Fruit fly (Drosophila melanogaster) whole organism, prepupa: Measurements from ENCODE around the gene Pdfr.

Source experiments
- Blimp-1 ChIP-seq: fragments of 200-800 bp; sonication (Bioruptor generic); optimal IDR thresholded peaks from 3 replicates; lab custom pipeline; 2017; ENCODE audit warnings: missing biosample characterization, missing genetic modification characterization, mild to moderate bottlenecking, moderate library complexity, missing genetic modification reagents
- CG10631 ChIP-seq: fragments of 200-800 bp; sonication (Bioruptor generic); optimal IDR thresholded peaks from 2 replicates; lab custom pipeline; 2016; ENCODE audit warnings: missing biosample characterization, missing genetic modification characterization
- CG11294 ChIP-seq: fragments of 200-800 bp; sonication (Bioruptor generic); IDR thresholded peaks from 2 replicates; pipeline ENCODE4 v1.3.6; 2022; ENCODE audit warnings: missing biosample characterization, missing genetic modification characterization
- CG11762 ChIP-seq: fragments of 200-800 bp; sonication (Bioruptor generic); optimal IDR thresholded peaks from 3 replicates; lab custom pipeline; 2016; ENCODE audit warnings: missing biosample characterization, missing genetic modification characterization; ENCODE audit not compliant: insufficient read depth
- CG11902 ChIP-seq: fragments of 200-800 bp; sonication (Bioruptor generic); optimal IDR thresholded peaks from 3 replicates; lab custom pipeline; 2016; ENCODE audit warnings: missing biosample characterization, missing genetic modification characterization
- CG15336 ChIP-seq: fragments of 200-800 bp; sonication (Bioruptor generic); IDR thresholded peaks from 2 replicates; pipeline ENCODE4 v1.3.6; 2022; ENCODE audit warnings: missing biosample characterization, missing genetic modification characterization
- CG1621 ChIP-seq: fragments of 200-800 bp; sonication (Bioruptor generic); optimal IDR thresholded peaks from 3 replicates; lab custom pipeline; 2018; ENCODE audit warnings: missing biosample characterization, mild to moderate bottlenecking, missing genetic modification characterization
- CG16779 ChIP-seq: fragments of 200-800 bp; sonication (Bioruptor generic); optimal IDR thresholded peaks from 3 replicates; lab custom pipeline; 2017; ENCODE audit warnings: missing biosample characterization, mild to moderate bottlenecking, missing genetic modification characterization
- CG31627 ChIP-seq: fragments of 200-800 bp; sonication (Bioruptor generic); optimal IDR thresholded peaks from 3 replicates; lab custom pipeline; 2016; ENCODE audit warnings: missing biosample characterization, missing genetic modification characterization
- CG4318 ChIP-seq: fragments of 200-800 bp; sonication (Bioruptor generic); optimal IDR thresholded peaks from 3 replicates; lab custom pipeline; 2017; ENCODE audit warnings: missing biosample characterization, mild to moderate bottlenecking, missing genetic modification characterization
- CG6163 ChIP-seq: fragments of 200-800 bp; sonication (Bioruptor generic); IDR thresholded peaks from 3 replicates; pipeline ENCODE4 v1.3.6; 2022; ENCODE audit warnings: missing biosample characterization, missing genetic modification characterization
- CG6276 ChIP-seq: fragments of 200-800 bp; sonication (Bioruptor generic); optimal IDR thresholded peaks from 2 replicates; lab custom pipeline; 2017; ENCODE audit warnings: missing biosample characterization, mild to moderate bottlenecking, missing genetic modification characterization
- CG6808 ChIP-seq: fragments of 200-800 bp; sonication (Bioruptor generic); optimal IDR thresholded peaks from 3 replicates; lab custom pipeline; 2017; ENCODE audit warnings: missing biosample characterization, missing genetic modification characterization, mild to moderate bottlenecking, moderate library complexity, missing genetic modification reagents
- CG6854 ChIP-seq: fragments of 200-800 bp; sonication (Bioruptor generic); optimal IDR thresholded peaks from 2 replicates; lab custom pipeline; 2017; ENCODE audit warnings: missing biosample characterization, mild to moderate bottlenecking, missing genetic modification characterization
- CG8119 ChIP-seq: fragments of 200-800 bp; sonication (Bioruptor generic); IDR thresholded peaks from 3 replicates; pipeline ENCODE4 v1.3.6; 2022; ENCODE audit warnings: missing biosample characterization, missing genetic modification characterization
- CG8319 ChIP-seq: fragments of 200-800 bp; sonication (Bioruptor generic); optimal IDR thresholded peaks from 3 replicates; lab custom pipeline; 2016; ENCODE audit warnings: missing biosample characterization, missing genetic modification characterization
- CG8632 ChIP-seq: fragments of 200-800 bp; sonication (Bioruptor generic); optimal IDR thresholded peaks from 3 replicates; lab custom pipeline; 2016; ENCODE audit warnings: missing biosample characterization, missing genetic modification characterization
- CG9139 ChIP-seq: fragments of 200-800 bp; sonication (Bioruptor generic); optimal IDR thresholded peaks from 3 replicates; lab custom pipeline; 2017; ENCODE audit warnings: missing biosample characterization, mild to moderate bottlenecking, missing genetic modification characterization
- Eip78C ChIP-seq: fragments of 200-800 bp; sonication (Bioruptor generic); peaks from one replicate; lab custom pipeline; 2016; ENCODE audit warnings: missing biosample characterization, missing genetic modification characterization
- Ets21C ChIP-seq: fragments of 200-800 bp; sonication (Bioruptor generic); optimal IDR thresholded peaks from 3 replicates; lab custom pipeline; 2016; ENCODE audit warnings: missing biosample characterization, missing genetic modification characterization
- Ets96B ChIP-seq: fragments of 200-800 bp; optimal IDR thresholded peaks from 2 replicates; lab custom pipeline; 2019; ENCODE audit warnings: missing biosample characterization, mild to moderate bottlenecking, missing genetic modification characterization, moderate library complexity
- Gug ChIP-seq: fragments of 200-800 bp; sonication (Bioruptor generic); IDR thresholded peaks from 2 replicates; pipeline ENCODE4 v1.3.6; 2022; ENCODE audit warnings: missing biosample characterization, missing genetic modification characterization
- Hr38 ChIP-seq: sonication (Bioruptor generic); optimal IDR thresholded peaks from 2 replicates; lab custom pipeline; 2016; ENCODE audit warnings: missing biosample characterization, missing genetic modification characterization
- Hr4 ChIP-seq: fragments of 200-800 bp; sonication (Bioruptor generic); optimal IDR thresholded peaks from 3 replicates; lab custom pipeline; 2016; ENCODE audit warnings: missing biosample characterization, missing genetic modification characterization
- Lpt ChIP-seq: fragments of 200-800 bp; sonication (Bioruptor generic); optimal IDR thresholded peaks from 3 replicates; lab custom pipeline; 2016; ENCODE audit warnings: missing biosample characterization, missing genetic modification characterization
- Met ChIP-seq: fragments of 200-800 bp; sonication (Bioruptor generic); optimal IDR thresholded peaks from 3 replicates; lab custom pipeline; 2016; ENCODE audit warnings: missing biosample characterization, missing genetic modification characterization
- OdsH ChIP-seq: fragments of 200-800 bp; sonication (Bioruptor generic); optimal IDR thresholded peaks from 3 replicates; lab custom pipeline; 2016; ENCODE audit warnings: missing biosample characterization, missing genetic modification characterization
- Smox ChIP-seq: fragments of 200-800 bp; sonication (Bioruptor generic); optimal IDR thresholded peaks from 3 replicates; lab custom pipeline; 2016; ENCODE audit warnings: missing biosample characterization, missing genetic modification characterization
- Sox102F ChIP-seq: fragments of 200-800 bp; sonication (Bioruptor generic); optimal IDR thresholded peaks from 2 replicates; lab custom pipeline; 2016; ENCODE audit warnings: missing biosample characterization, mild to moderate bottlenecking, missing genetic modification characterization
- Sox15 ChIP-seq: fragments of 200-800 bp; sonication (Bioruptor generic); optimal IDR thresholded peaks from 3 replicates; lab custom pipeline; 2016; ENCODE audit warnings: missing biosample characterization, missing genetic modification characterization
- achi ChIP-seq: fragments of 200-800 bp; sonication (Bioruptor generic); optimal IDR thresholded peaks from 3 replicates; lab custom pipeline; 2016; ENCODE audit warnings: missing biosample characterization, missing genetic modification characterization
- acj6 ChIP-seq: fragments of 200-800 bp; sonication (Bioruptor generic); optimal IDR thresholded peaks from 3 replicates; lab custom pipeline; 2016; ENCODE audit warnings: missing biosample characterization, missing genetic modification characterization
- cyc ChIP-seq: fragments of 200-800 bp; sonication (Bioruptor generic); optimal IDR thresholded peaks from 3 replicates; lab custom pipeline; 2016; ENCODE audit warnings: missing biosample characterization, missing genetic modification characterization
- dsx ChIP-seq: fragments of 200-800 bp; optimal IDR thresholded peaks from 3 replicates; lab custom pipeline; 2019; ENCODE audit warnings: missing biosample characterization, mild to moderate bottlenecking, missing genetic modification characterization, moderate library complexity; ENCODE audit not compliant: poor library complexity, severe bottlenecking
- eg ChIP-seq: fragments of 200-800 bp; sonication (Bioruptor generic); IDR thresholded peaks from 3 replicates; pipeline ENCODE4 v1.3.6; 2022; ENCODE audit warnings: missing biosample characterization, missing genetic modification characterization
- esn ChIP-seq: fragments of 200-800 bp; sonication (Bioruptor generic); optimal IDR thresholded peaks from 2 replicates; lab custom pipeline; 2016; ENCODE audit warnings: missing biosample characterization, mild to moderate bottlenecking, missing genetic modification characterization, moderate library complexity
- fd85E ChIP-seq: fragments of 200-800 bp; sonication (Bioruptor generic); optimal IDR thresholded peaks from 3 replicates; lab custom pipeline; 2016; ENCODE audit warnings: missing biosample characterization, missing genetic modification characterization
- fkh ChIP-seq: fragments of 200-800 bp; sonication (Bioruptor generic); optimal IDR thresholded peaks from 3 replicates; lab custom pipeline; 2017; ENCODE audit warnings: missing biosample characterization, mild to moderate bottlenecking, missing genetic modification characterization, moderate library complexity
- net ChIP-seq: fragments of 200-800 bp; sonication (Bioruptor generic); optimal IDR thresholded peaks from 3 replicates; lab custom pipeline; 2016; ENCODE audit warnings: missing biosample characterization, missing genetic modification characterization
- pdm3 ChIP-seq: fragments of 200-800 bp; sonication (Bioruptor generic); optimal IDR thresholded peaks from 3 replicates; lab custom pipeline; 2016; ENCODE audit warnings: missing biosample characterization, missing genetic modification characterization
- spab ChIP-seq: fragments of 200-800 bp; sonication (Bioruptor generic); optimal IDR thresholded peaks from 2 replicates; lab custom pipeline; 2017; ENCODE audit warnings: missing biosample characterization, mild to moderate bottlenecking, missing genetic modification characterization, missing genetic modification reagents
- ss ChIP-seq, 2 experiments: fragments of 200-800 bp; sonication (Bioruptor generic); optimal IDR thresholded peaks; 2 replicates in 1 of 2; 3 replicates in 1 of 2; lab custom pipeline; 2017 to 2018; ENCODE audit warnings: mild to moderate bottlenecking in 2 of 2, missing biosample characterization in 2 of 2, missing genetic modification characterization in 2 of 2, moderate library complexity in 1 of 2
- svp ChIP-seq: fragments of 200-800 bp; sonication (Bioruptor generic); peaks from one replicate; lab custom pipeline; 2016; ENCODE audit warnings: missing biosample characterization, missing genetic modification characterization
- topi ChIP-seq: fragments of 200-800 bp; sonication (Bioruptor generic); optimal IDR thresholded peaks from 3 replicates; lab custom pipeline; 2016; ENCODE audit warnings: missing biosample characterization, missing genetic modification characterization
- vri ChIP-seq: fragments of 200-800 bp; sonication (Bioruptor generic); optimal IDR thresholded peaks from 3 replicates; lab custom pipeline; 2016; ENCODE audit warnings: missing biosample characterization, mild to moderate bottlenecking, missing genetic modification characterization

Pdfr gene

dm6 chrX:2533843-2534473, 18.0 kb upstream of the Pdfr start (continued):
- peak; percentile 17 for TF ChIP-seq CG11762 (GFP tag; lab: Kevin White, UChicago)
- peak; percentile 84 for TF ChIP-seq Eip78C (GFP tag; lab: Kevin White, UChicago)
- peak; percentile 23 for TF ChIP-seq topi (GFP tag; lab: Kevin White, UChicago)
- TF ChIP-seq Ets21C = peak; percentile 3
- TF ChIP-seq CG8119 (GFP tag; lab: Robert Waterston, UW) = peak; percentile 81
- TF ChIP-seq CG8319 (GFP tag; lab: Kevin White, UChicago) = peak; percentile 18
- TF ChIP-seq Ets96B = peak; percentile 54
- TF ChIP-seq CG6854 (GFP tag; lab: Kevin White, UChicago) = no peak
- peak; percentile 53 to 71 for TF ChIP-seq ss (GFP tag; optimal IDR thresholded peaks at IDR 0.05; lab: Kevin White, UChicago)
- peak; percentile 83 for TF ChIP-seq Gug (GFP tag; lab: Robert Waterston, UW)
- TF ChIP-seq achi = peak; percentile 65
- TF ChIP-seq fd85E (GFP tag; lab: Kevin White, UChicago) = no peak
- TF ChIP-seq CG11294 = peak; percentile 82
- TF ChIP-seq Sox15 (GFP tag; lab: Kevin White, UChicago) = peak; percentile 4
- TF ChIP-seq fkh (GFP tag; lab: Kevin White, UChicago) = no peak
- peak; percentile 37 for TF ChIP-seq CG11902 (GFP tag; lab: Kevin White, UChicago)
- TF ChIP-seq CG6808 (GFP tag; lab: Kevin White, UChicago) = peak; percentile 48
- TF ChIP-seq eg (GFP tag; lab: Robert Waterston, UW) = peak; percentile 94
- TF ChIP-seq acj6 (GFP tag; lab: Kevin White, UChicago) = peak; percentile 51
- peak; percentile 57 for TF ChIP-seq spab
- TF ChIP-seq CG1621 (tag; lab: Kevin White, UChicago) = peak; percentile 55
- TF ChIP-seq CG16779 = no peak
- peak; percentile 81 for TF ChIP-seq Hr4
- TF ChIP-seq CG10631 (GFP tag; lab: Kevin White, UChicago) = peak; percentile 73
- TF ChIP-seq Hr38 = peak; percentile 56
- TF ChIP-seq CG9139 (GFP tag; lab: Kevin White, UChicago) = peak; percentile 17
- TF ChIP-seq cyc (GFP tag; lab: Kevin White, UChicago) = peak; percentile 46
- TF ChIP-seq, all 60 proteins: peak for 53

dm6 chrX:2534951-2535693, 16.9 kb upstream of the Pdfr start:
- TF ChIP-seq Gug (GFP tag; lab: Robert Waterston, UW) = no peak
- TF ChIP-seq ss (GFP tag; optimal IDR thresholded peaks at IDR 0.05; lab: Kevin White, UChicago) = no peak
- no peak for TF ChIP-seq Hr4
- TF ChIP-seq net (GFP tag; lab: Kevin White, UChicago) = no peak
- TF ChIP-seq fkh (GFP tag; lab: Kevin White, UChicago) = no peak
- TF ChIP-seq Eip78C (GFP tag; lab: Kevin White, UChicago) = peak; percentile 38
- TF ChIP-seq Hr38 = no peak
- TF ChIP-seq CG8632 (GFP tag; lab: Kevin White, UChicago) = no peak
- peak; percentile 50 for TF ChIP-seq CG6276 (GFP tag; lab: Kevin White, UChicago)
- no peak for TF ChIP-seq CG6854 (GFP tag; lab: Kevin White, UChicago)
- TF ChIP-seq CG6163 (GFP tag; lab: Robert Waterston, UW) = peak; percentile 47; the same call in 1 of the 3 replicates
- no peak for TF ChIP-seq cyc (GFP tag; lab: Kevin White, UChicago)
- no peak for TF ChIP-seq CG11762 (GFP tag; lab: Kevin White, UChicago)
- no peak for TF ChIP-seq Smox (GFP tag; lab: Kevin White, UChicago)
- TF ChIP-seq OdsH (GFP tag; lab: Kevin White, UChicago) = no peak
- TF ChIP-seq vri = peak; percentile 63
- no peak for TF ChIP-seq Blimp-1 (GFP tag; lab: Kevin White, UChicago)
- TF ChIP-seq Ets21C = no peak
- peak; percentile 61; the same call in 2 of the 3 replicates for TF ChIP-seq eg (GFP tag; lab: Robert Waterston, UW)
- TF ChIP-seq Sox102F (GFP tag; lab: Kevin White, UChicago) = no peak
- peak; percentile 28; the same call in 1 of the 2 replicates for TF ChIP-seq CG15336 (GFP tag; lab: Robert Waterston, UW)
- no peak for TF ChIP-seq CG16779
- TF ChIP-seq Ets96B = no peak
- TF ChIP-seq dsx (GFP tag; lab: Kevin White, UChicago) = no peak
- TF ChIP-seq CG31627 (GFP tag; lab: Kevin White, UChicago) = no peak
- TF ChIP-seq CG9139 (GFP tag; lab: Kevin White, UChicago) = no peak
- TF ChIP-seq pdm3 = no peak
- no peak for TF ChIP-seq CG10631 (GFP tag; lab: Kevin White, UChicago)
- no peak for TF ChIP-seq Met (GFP tag; lab: Kevin White, UChicago)
- TF ChIP-seq achi = no peak
- TF ChIP-seq esn = no peak
- no peak for TF ChIP-seq CG4318 (GFP tag; lab: Kevin White, UChicago)
- peak; percentile 35 for TF ChIP-seq svp (GFP tag; lab: Kevin White, UChicago)
- TF ChIP-seq CG8119 (GFP tag; lab: Robert Waterston, UW) = peak; percentile 45; the same call in 2 of the 3 replicates
- TF ChIP-seq Lpt (GFP tag; lab: Kevin White, UChicago) = no peak
